Worm (Caenorhabditis elegans): ENCODE results near the gene srx-131.

DNA sequence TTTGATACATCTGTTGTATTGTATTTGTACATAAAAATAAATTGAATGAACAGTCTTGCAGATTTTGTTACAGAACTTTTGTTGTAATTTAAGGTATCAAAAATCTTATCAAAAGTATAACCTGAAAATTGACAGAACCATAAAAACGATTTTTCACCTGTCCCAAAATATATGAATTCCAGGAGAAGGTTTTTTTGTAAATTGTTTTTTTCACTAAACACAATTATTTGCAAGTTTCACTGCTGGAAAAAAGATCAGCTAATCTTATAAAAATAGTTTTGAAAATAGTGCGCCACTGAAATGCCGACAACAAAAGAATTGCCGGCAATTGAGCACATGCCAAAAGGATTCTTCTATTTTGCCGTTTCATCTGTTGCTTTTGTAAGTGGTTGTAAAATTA, 2.1 kb upstream of the srx-131 start, which contains the start of gene srx-130:
- no peak for TF ChIP-seq nhr-12 (tag; optimal IDR thresholded peaks at IDR 0.05)
- no peak for TF ChIP-seq ztf-11 (tag; optimal IDR thresholded peaks at IDR 0.05)
- no peak for TF ChIP-seq unc-62 (GFP tag; optimal IDR thresholded peaks at IDR 0.05)
- TF ChIP-seq snpc-4 (tag; optimal IDR thresholded peaks at IDR 0.05), result no peak
- no peak for TF ChIP-seq unc-39 (tag; optimal IDR thresholded peaks at IDR 0.05)
- no peak for TF ChIP-seq mep-1 (tag; optimal IDR thresholded peaks at IDR 0.05)
- no peak for TF ChIP-seq elt-1 (tag; optimal IDR thresholded peaks at IDR 0.05; ENCODE audit: borderline replicate concordance, insufficient read depth)
